Fruit fly (Drosophila melanogaster) whole organism, embryonic: ENCODE results near the gene Dbp73D.

Source experiments
- Aef1 ChIP-seq: fragments of 200-800 bp; sonication (Bioruptor generic); IDR thresholded peaks from 3 replicates; pipeline ENCODE4 v1.3.6; 2022; ENCODE audit warnings: missing biosample characterization, missing genetic modification characterization
- Atf6 ChIP-seq: fragments of 200-800 bp; sonication (Bioruptor generic); IDR thresholded peaks from 2 replicates; pipeline ENCODE4 v1.3.6; 2022; ENCODE audit warnings: missing biosample characterization, missing genetic modification characterization
- Blimp-1 ChIP-seq: fragments of 200-800 bp; sonication (Bioruptor generic); optimal IDR thresholded peaks from 3 replicates; lab custom pipeline; 2018; ENCODE audit warnings: missing biosample characterization, missing genetic modification characterization, mild to moderate bottlenecking, moderate library complexity, missing genetic modification reagents
- CG10366 ChIP-seq: fragments of 200-800 bp; sonication (Bioruptor generic); IDR thresholded peaks from 2 replicates; pipeline ENCODE4 v1.3.6; 2022; ENCODE audit warnings: missing biosample characterization, missing genetic modification characterization
- CG11695 ChIP-seq: fragments of 200-800 bp; sonication (Bioruptor generic); IDR thresholded peaks from 3 replicates; pipeline ENCODE4 v1.3.6; 2022; ENCODE audit warnings: missing biosample characterization, missing genetic modification characterization
- CG1233 ChIP-seq: fragments of 200-800 bp; sonication (Bioruptor generic); optimal IDR thresholded peaks from 4 replicates; lab custom pipeline; 2018; ENCODE audit warnings: missing biosample characterization, mild to moderate bottlenecking, missing genetic modification characterization
- CG12391 ChIP-seq: fragments of 200-800 bp; sonication (Bioruptor generic); optimal IDR thresholded peaks from 3 replicates; lab custom pipeline; 2018; ENCODE audit warnings: missing biosample characterization, mild to moderate bottlenecking, missing genetic modification characterization, moderate library complexity
- CG17361 ChIP-seq: fragments of 200-800 bp; sonication (Bioruptor generic); IDR thresholded peaks from 3 replicates; pipeline ENCODE4 v1.3.6; 2022; ENCODE audit warnings: missing biosample characterization, missing genetic modification characterization
- CG18764 ChIP-seq: fragments of 200-800 bp; sonication (Bioruptor generic); optimal IDR thresholded peaks from 3 replicates; lab custom pipeline; 2016; ENCODE audit warnings: missing biosample characterization, missing genetic modification characterization
- CG30403 ChIP-seq: fragments of 200-800 bp; sonication (Bioruptor generic); optimal IDR thresholded peaks from 3 replicates; lab custom pipeline; 2016; ENCODE audit warnings: missing biosample characterization, missing genetic modification characterization
- CG31441 ChIP-seq: fragments of 200-800 bp; sonication (Bioruptor generic); IDR thresholded peaks from 2 replicates; pipeline ENCODE4 v1.3.6; 2022; ENCODE audit warnings: missing biosample characterization, missing genetic modification characterization
- CG33557 ChIP-seq: fragments of 200-800 bp; sonication (Bioruptor generic); optimal IDR thresholded peaks from 2 replicates; lab custom pipeline; 2019; ENCODE audit warnings: missing biosample characterization, mild to moderate bottlenecking, missing genetic modification characterization, moderate library complexity
- CG8388 ChIP-seq: fragments of 200-800 bp; sonication (Bioruptor generic); optimal IDR thresholded peaks from 2 replicates; lab custom pipeline; 2019; ENCODE audit warnings: missing biosample characterization, mild to moderate bottlenecking, missing genetic modification characterization, moderate library complexity
- CG9817 ChIP-seq: fragments of 200-800 bp; sonication (Bioruptor generic); optimal IDR thresholded peaks from 2 replicates; lab custom pipeline; 2018; ENCODE audit warnings: missing biosample characterization, mild to moderate bottlenecking, missing genetic modification characterization, moderate library complexity
- CoRest ChIP-seq: fragments of 200-800 bp; sonication (Bioruptor generic); optimal IDR thresholded peaks from 3 replicates; lab custom pipeline; 2018; ENCODE audit warnings: missing biosample characterization, mild to moderate bottlenecking, missing genetic modification characterization, moderate library complexity
- Doc3 ChIP-seq: fragments of 200-800 bp; sonication (Bioruptor generic); IDR thresholded peaks from 3 replicates; pipeline ENCODE4 v1.3.6; 2022; ENCODE audit warnings: missing biosample characterization, missing genetic modification characterization; ENCODE audit not compliant: partially characterized antibody
- E2f1 ChIP-seq: fragments of 200-800 bp; sonication (Bioruptor generic); IDR thresholded peaks from 2 replicates; pipeline ENCODE4 v1.3.6; 2022; ENCODE audit warnings: missing biosample characterization, missing genetic modification characterization
- Fer3 ChIP-seq: fragments of 200-800 bp; sonication (Bioruptor generic); optimal IDR thresholded peaks from 2 replicates; lab custom pipeline; 2018; ENCODE audit warnings: missing biosample characterization, mild to moderate bottlenecking, missing genetic modification characterization, moderate library complexity
- Hr51 ChIP-seq, 2 experiments: fragments of 200-800 bp; sonication (Bioruptor generic); optimal IDR thresholded peaks; 2 replicates in 1 of 2; 3 replicates in 1 of 2; lab custom pipeline; 2016 to 2018; ENCODE audit warnings: missing biosample characterization in 2 of 2, missing genetic modification characterization in 2 of 2, mild to moderate bottlenecking in 1 of 2, moderate library complexity in 1 of 2
- NC2β ChIP-seq: fragments of 200-800 bp; sonication (Bioruptor generic); optimal IDR thresholded peaks from 2 replicates; lab custom pipeline; 2016; ENCODE audit warnings: missing biosample characterization, missing genetic modification characterization
- Oli ChIP-seq: fragments of 200-800 bp; sonication (Bioruptor generic); optimal IDR thresholded peaks from 2 replicates; lab custom pipeline; 2018; ENCODE audit warnings: missing biosample characterization, mild to moderate bottlenecking, missing genetic modification characterization, moderate library complexity
- Ptx1 ChIP-seq: fragments of 200-800 bp; sonication (Bioruptor generic); IDR thresholded peaks from 2 replicates; pipeline ENCODE4 v1.3.6; 2022; ENCODE audit warnings: missing biosample characterization, missing genetic modification characterization
- Ravus ChIP-seq: fragments of 200-800 bp; sonication (Bioruptor generic); IDR thresholded peaks from 2 replicates; pipeline ENCODE4 v1.3.6; 2022; ENCODE audit warnings: missing biosample characterization, missing genetic modification characterization
- Rx ChIP-seq: fragments of 200-800 bp; sonication (Bioruptor generic); IDR thresholded peaks from 2 replicates; pipeline ENCODE4 v1.3.6; 2022; ENCODE audit warnings: missing biosample characterization, missing genetic modification characterization
- Sox100B ChIP-seq: fragments of 200-800 bp; sonication (Bioruptor generic); optimal IDR thresholded peaks from 3 replicates; lab custom pipeline; 2018; ENCODE audit warnings: missing biosample characterization, mild to moderate bottlenecking, missing genetic modification characterization
- Sox102F ChIP-seq: fragments of 200-800 bp; sonication (Bioruptor generic); optimal IDR thresholded peaks from 2 replicates; lab custom pipeline; 2018; ENCODE audit warnings: missing biosample characterization, mild to moderate bottlenecking, missing genetic modification characterization, moderate library complexity
- Ssrp ChIP-seq: fragments of 200-800 bp; sonication (Bioruptor generic); optimal IDR thresholded peaks from 2 replicates; lab custom pipeline; 2018; ENCODE audit warnings: missing biosample characterization, mild to moderate bottlenecking, missing genetic modification characterization, moderate library complexity
- Xbp1 ChIP-seq: fragments of 200-800 bp; sonication (Bioruptor generic); optimal IDR thresholded peaks from 3 replicates; lab custom pipeline; 2016; ENCODE audit warnings: missing biosample characterization, mild to moderate bottlenecking, missing genetic modification characterization
- ase ChIP-seq: fragments of 200-800 bp; sonication (Bioruptor generic); IDR thresholded peaks from 3 replicates; pipeline ENCODE4 v1.3.6; 2022; ENCODE audit warnings: missing biosample characterization, missing genetic modification characterization
- ato ChIP-seq: fragments of 200-800 bp; sonication (Bioruptor generic); IDR thresholded peaks from 2 replicates; pipeline ENCODE4 v1.3.6; 2022; ENCODE audit warnings: missing biosample characterization, missing genetic modification characterization; ENCODE audit not compliant: partially characterized antibody
- btn ChIP-seq: fragments of 200-800 bp; sonication (Bioruptor generic); optimal IDR thresholded peaks from 2 replicates; lab custom pipeline; 2016; ENCODE audit warnings: missing biosample characterization, missing genetic modification characterization
- caup ChIP-seq: fragments of 200-800 bp; sonication (Bioruptor generic); optimal IDR thresholded peaks from 3 replicates; lab custom pipeline; 2017; ENCODE audit warnings: missing biosample characterization, mild to moderate bottlenecking, missing genetic modification characterization, moderate library complexity; ENCODE audit not compliant: severe bottlenecking
- ci ChIP-seq: fragments of 200-800 bp; sonication (Bioruptor generic); IDR thresholded peaks from 3 replicates; pipeline ENCODE4 v1.3.6; 2022; ENCODE audit warnings: missing biosample characterization, missing genetic modification characterization
- esg ChIP-seq: fragments of 200-800 bp; sonication (Bioruptor generic); conservative IDR thresholded peaks from 2 replicates; pipeline ENCODE4 v1.3.6; 2022; ENCODE audit warnings: missing biosample characterization, missing genetic modification characterization
- fd3F ChIP-seq: fragments of 200-800 bp; sonication (Bioruptor generic); optimal IDR thresholded peaks from 2 replicates; lab custom pipeline; 2018; ENCODE audit warnings: missing biosample characterization, mild to moderate bottlenecking, missing genetic modification characterization, moderate library complexity
- gem ChIP-seq: fragments of 200-800 bp; sonication (Bioruptor generic); optimal IDR thresholded peaks from 2 replicates; lab custom pipeline; 2019; ENCODE audit warnings: missing biosample characterization, mild to moderate bottlenecking, missing genetic modification characterization, moderate library complexity
- grau ChIP-seq: fragments of 200-800 bp; optimal IDR thresholded peaks from 3 replicates; lab custom pipeline; 2019; ENCODE audit warnings: missing biosample characterization, mild to moderate bottlenecking, missing genetic modification characterization, moderate library complexity
- gsb-n ChIP-seq: fragments of 200-800 bp; sonication (Bioruptor generic); optimal IDR thresholded peaks from 3 replicates; lab custom pipeline; 2018; ENCODE audit warnings: missing biosample characterization, mild to moderate bottlenecking, missing genetic modification characterization
- lilli ChIP-seq: fragments of 200-800 bp; sonication (Bioruptor generic); optimal IDR thresholded peaks from 3 replicates; lab custom pipeline; 2016; ENCODE audit warnings: missing biosample characterization, missing genetic modification characterization
- lola ChIP-seq, 3 experiments: fragments of >200 bp in 2 of 3; fragments of 200-800 bp in 1 of 3; sonication (Bioruptor generic) in 1 of 3; optimal IDR thresholded peaks; 2 replicates each; lab custom pipeline; 2017 to 2019; ENCODE audit warnings: missing biosample characterization in 3 of 3, missing genetic modification characterization in 3 of 3, mild to moderate bottlenecking in 1 of 3, moderate library complexity in 1 of 3
- pb ChIP-seq: fragments of 200-800 bp; sonication (Bioruptor generic); optimal IDR thresholded peaks from 3 replicates; lab custom pipeline; 2016; ENCODE audit warnings: missing biosample characterization, missing genetic modification characterization
- pnt ChIP-seq: fragments of 200-800 bp; sonication (Bioruptor generic); optimal IDR thresholded peaks from 3 replicates; lab custom pipeline; 2016; ENCODE audit warnings: missing biosample characterization, missing genetic modification characterization
- sc ChIP-seq, 3 experiments: fragments of >200 bp in 2 of 3; fragments of 200-800 bp in 1 of 3; sonication (Bioruptor generic) in 1 of 3; optimal IDR thresholded peaks; 2 replicates in 2 of 3; 3 replicates in 1 of 3; lab custom pipeline; 2017; ENCODE audit warnings: mild to moderate bottlenecking in 1 of 3, missing biosample characterization in 1 of 3, missing genetic modification characterization in 1 of 3, missing genetic modification reagents in 1 of 3
- seq ChIP-seq: fragments of 200-800 bp; sonication (Bioruptor generic); IDR thresholded peaks from 2 replicates; pipeline ENCODE4 v1.3.6; 2022; ENCODE audit warnings: missing biosample characterization, missing genetic modification characterization
- slbo ChIP-seq: fragments of 200-800 bp; sonication (Bioruptor generic); IDR thresholded peaks from 2 replicates; pipeline ENCODE4 v1.3.6; 2022; ENCODE audit warnings: missing biosample characterization, missing genetic modification characterization
- stc ChIP-seq: fragments of 200-800 bp; sonication (Bioruptor generic); IDR thresholded peaks from 2 replicates; pipeline ENCODE4 v1.3.6; 2022; ENCODE audit warnings: missing biosample characterization, missing genetic modification characterization
- trem ChIP-seq: fragments of 200-800 bp; optimal IDR thresholded peaks from 3 replicates; lab custom pipeline; 2019; ENCODE audit warnings: missing biosample characterization, mild to moderate bottlenecking, missing genetic modification characterization, moderate library complexity
- ttk ChIP-seq: fragments of 200-800 bp; sonication (Bioruptor generic); IDR thresholded peaks from 2 replicates; pipeline ENCODE4 v2.1.2; 2022; ENCODE audit warnings: missing biosample characterization, missing genetic modification characterization
- vvl ChIP-seq: fragments of 200-800 bp; sonication (Bioruptor generic); IDR thresholded peaks from 2 replicates; pipeline ENCODE4 v1.3.6; 2022; ENCODE audit warnings: missing biosample characterization, missing genetic modification characterization

The Dbp73D gene

DNA sequence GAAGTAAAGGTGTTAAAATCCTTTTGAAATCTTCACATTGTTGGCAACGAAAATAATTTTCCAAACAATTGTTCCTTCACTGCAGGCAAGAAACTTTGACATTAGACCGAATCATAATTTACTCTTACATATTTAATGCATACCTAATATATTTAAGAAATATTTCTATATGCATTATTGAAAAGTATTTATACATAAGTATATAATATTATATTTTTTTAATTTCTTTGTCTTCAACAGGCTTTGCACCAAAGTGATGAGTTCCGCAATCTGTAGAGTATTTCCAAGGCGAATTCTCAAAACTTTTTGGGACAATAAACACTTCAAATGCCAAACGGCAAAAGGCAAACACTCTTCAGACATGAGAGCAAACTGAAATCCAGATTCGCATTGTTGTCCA lies 33.5 kb downstream of the Dbp73D start (continued):
- TF ChIP-seq CoRest (peak; percentile 37), trem (tag; lab: Kevin White, UChicago) (peak; percentile 6), E2f1 (GFP tag; lab: Robert Waterston, UW) (peak; percentile 20; the same call in 1 of the 2 replicates), CG18764 (GFP tag; lab: Kevin White, UChicago) (peak; percentile 20), Blimp-1 (GFP tag; lab: Kevin White, UChicago) (peak; percentile 61), ase (peak; percentile 35; the same call in 1 of the 3 replicates), CG11695 (GFP tag; lab: Robert Waterston, UW) (peak; percentile 44; the same call in 2 of the 3 replicates), esg (peak; percentile 46; the same call in 1 of the 2 replicates), CG30403 (GFP tag; lab: Kevin White, UChicago) (peak; percentile 42), gsb-n (tag; lab: Kevin White, UChicago) (peak; percentile 37), lilli (GFP tag; lab: Kevin White, UChicago) (no peak), btn (GFP tag; lab: Kevin White, UChicago) (no peak), CG8388 (GFP tag; lab: Kevin White, UChicago) (peak; percentile 48), CG17361 (GFP tag; lab: Robert Waterston, UW) (peak; percentile 67; the same call in 2 of the 3 replicates), Xbp1 (peak; percentile 34), sc (optimal IDR thresholded peaks at IDR 0.05; lab: Kevin White, UChicago) (no peak), sc (GFP tag; optimal IDR thresholded peaks at IDR 0.05; lab: Kevin White, UChicago) (peak; percentile 1), Rx (GFP tag; lab: Robert Waterston, UW) (no peak), Fer3 (tag; lab: Kevin White, UChicago) (peak; percentile 51), CG12391 (tag; lab: Kevin White, UChicago) (peak; percentile 63), CG31441 (GFP tag; lab: Robert Waterston, UW) (peak; percentile 57), Atf6 (GFP tag; lab: Robert Waterston, UW) (peak; percentile 43; the same call in 1 of the 2 replicates), Ssrp (tag; lab: Kevin White, UChicago) (peak; percentile 48), gem (tag; lab: Kevin White, UChicago) (peak; percentile 69), CG33557 (GFP tag; lab: Kevin White, UChicago) (no peak), fd3F (peak; percentile 31), CG1233 (GFP tag; lab: Kevin White, UChicago) (peak; percentile 16), slbo (GFP tag; lab: Robert Waterston, UW) (peak; percentile 66), pnt (GFP tag; lab: Kevin White, UChicago) (no peak), pb (GFP tag; lab: Kevin White, UChicago) (no peak), CG9817 (tag; lab: Kevin White, UChicago) (peak; percentile 7), Oli (tag; lab: Kevin White, UChicago) (peak; percentile 56), Hr51 (GFP tag; optimal IDR thresholded peaks at IDR 0.05; lab: Kevin White, UChicago) (peak in 1 of 2 experiments; percentile 72), Ravus (GFP tag; lab: Robert Waterston, UW) (no peak), vvl (GFP tag; lab: Robert Waterston, UW) (peak; percentile 60), ci (GFP tag; lab: Robert Waterston, UW) (peak; percentile 40; the same call in 1 of the 3 replicates), grau (peak; percentile 55), ato (no peak), Aef1 (GFP tag; lab: Robert Waterston, UW) (0 out of 3 replicates have a peak, but pooled peaks have one; percentile 43), Ptx1 (peak; percentile 66), lola (GFP tag; optimal IDR thresholded peaks at IDR 0.05; lab: Kevin White, UChicago) (peak in 1 of 3 experiments; percentile 2), Sox100B (peak; percentile 53), NC2β (GFP tag; lab: Kevin White, UChicago) (no peak), CG10366 (GFP tag; lab: Robert Waterston, UW) (peak; percentile 53), Doc3 (GFP tag; lab: Robert Waterston, UW) (no peak), seq (GFP tag; lab: Robert Waterston, UW) (0 out of 2 replicates have a peak, but pooled peaks have one; percentile 22), ttk (GFP tag; lab: Robert Waterston, UW) (peak; percentile 65), stc (GFP tag; lab: Robert Waterston, UW) (peak; percentile 54), caup (GFP tag; lab: Kevin White, UChicago) (peak; percentile 7), Sox102F (GFP tag; lab: Kevin White, UChicago) (peak; percentile 75)
